Worm (Caenorhabditis elegans): ENCODE results near the gene unc-3.
A peak's percentile ranks its signal among the peaks of the same experiment; 100 is the strongest.

The unc-3 gene

DNA sequence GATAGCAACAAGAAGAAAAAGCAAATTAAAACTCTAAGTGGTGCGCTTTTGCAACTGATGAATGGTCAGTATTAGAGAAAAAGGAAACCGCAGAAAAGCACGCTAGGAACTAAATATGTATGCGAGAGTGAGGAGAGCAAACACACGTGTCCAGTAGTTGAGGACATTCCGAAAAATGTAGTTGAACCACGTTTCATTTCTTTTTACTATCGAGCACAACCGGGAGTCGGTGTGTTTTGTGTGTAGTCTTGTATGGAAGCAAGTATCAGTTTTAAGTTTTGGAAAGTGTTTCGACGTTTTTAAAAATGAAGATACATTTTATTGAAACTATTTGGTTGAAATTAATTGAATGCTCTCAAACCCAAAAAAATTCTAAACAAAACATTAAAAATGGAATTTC is 33.3 kb upstream of the unc-3 start, which contains the start of gene C05G5.1:
Gene C05G5.1, minus strand, starts transcription at position 101 of the 400 bp plus-strand sequence.
- TF ChIP-seq B0310.2 (tag; optimal IDR thresholded peaks at IDR 0.05) (no peak), sea-1 (GFP tag; conservative IDR thresholded peaks at IDR 0.05) (no peak), ceh-36 (tag; optimal IDR thresholded peaks at IDR 0.05) (no peak), hnd-1 (tag; optimal IDR thresholded peaks at IDR 0.05) (no peak), tbx-37 (GFP tag; conservative IDR thresholded peaks at IDR 0.05) (no peak), aly-1 (tag; optimal IDR thresholded peaks at IDR 0.05) (no peak), ceh-13 (GFP tag; optimal IDR thresholded peaks at IDR 0.05) (no peak), flt-1 (GFP tag; IDR thresholded peaks at IDR 0.05) (no peak)

DNA sequence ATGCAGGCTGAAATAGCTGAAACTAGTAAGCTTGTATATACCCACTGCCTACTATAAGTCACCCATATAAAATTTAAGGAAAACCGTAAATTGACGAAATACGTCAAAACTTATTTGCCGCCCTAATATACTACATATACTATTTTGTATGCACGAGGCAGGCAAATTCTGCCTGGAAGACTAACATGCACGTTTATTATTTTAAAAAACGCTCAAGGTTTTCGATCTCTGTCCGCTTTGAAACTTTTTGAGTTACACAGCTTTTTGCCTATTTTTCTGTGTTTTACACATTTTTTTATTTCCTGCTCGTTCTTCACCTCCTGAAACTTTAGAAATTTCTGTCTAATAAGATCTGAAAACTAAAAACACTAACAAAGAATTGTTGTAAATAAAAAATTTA is 30.1 kb upstream of the unc-3 start:
- TF ChIP-seq ceh-13 (GFP tag; optimal IDR thresholded peaks at IDR 0.05) (no peak), scrt-1 (GFP tag; IDR thresholded peaks at IDR 0.05) (no peak)

DNA sequence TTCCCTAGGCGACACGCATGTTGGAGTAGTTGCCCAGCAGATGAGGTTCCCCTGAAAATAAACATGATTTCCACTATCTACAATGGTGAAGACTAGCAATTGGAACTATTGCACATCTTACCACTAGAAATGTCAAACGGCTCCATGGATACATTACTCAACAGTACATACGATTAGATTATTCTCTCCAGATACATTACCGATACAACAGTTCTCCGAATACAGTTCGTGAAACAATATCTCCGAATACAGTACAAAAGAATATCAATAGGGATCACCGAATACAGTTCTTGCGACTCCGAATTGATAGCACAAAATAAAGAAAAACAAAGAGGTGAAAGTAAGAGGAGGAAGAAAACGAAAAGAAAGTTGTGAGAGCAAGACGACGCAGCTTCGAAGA is 29.6 kb upstream of the unc-3 start, which contains the start of gene C05G5.7:
Gene C05G5.7, minus strand, starts transcription at position 1 of the 400 bp plus-strand sequence.
- TF ChIP-seq flt-1 (GFP tag; IDR thresholded peaks at IDR 0.05): no peak
- no peak for TF ChIP-seq sea-1 (GFP tag; conservative IDR thresholded peaks at IDR 0.05)
- TF ChIP-seq ama-1 (optimal IDR thresholded peaks at IDR 0.05): no peak
- TF ChIP-seq ceh-13 (GFP tag; optimal IDR thresholded peaks at IDR 0.05): no peak
- TF ChIP-seq pes-1 (GFP tag; IDR thresholded peaks at IDR 0.05): no peak
- no peak for TF ChIP-seq tbx-11 (GFP tag; IDR thresholded peaks at IDR 0.05)
- no peak for TF ChIP-seq ets-7 (tag; optimal IDR thresholded peaks at IDR 0.05)
- TF ChIP-seq ceh-36 (tag; optimal IDR thresholded peaks at IDR 0.05): no peak
- TF ChIP-seq hnd-1 (tag; optimal IDR thresholded peaks at IDR 0.05): no peak
- no peak for TF ChIP-seq aly-1 (tag; optimal IDR thresholded peaks at IDR 0.05)
- TF ChIP-seq tra-4 (tag; optimal IDR thresholded peaks at IDR 0.05): no peak
- no peak for TF ChIP-seq scrt-1 (GFP tag; IDR thresholded peaks at IDR 0.05)
- TF ChIP-seq hmg-4 (GFP tag; optimal IDR thresholded peaks at IDR 0.05): no peak
- no peak for TF ChIP-seq tbx-37 (GFP tag; conservative IDR thresholded peaks at IDR 0.05)
- TF ChIP-seq hmbx-1 (tag; optimal IDR thresholded peaks at IDR 0.05): no peak
- no peak for TF ChIP-seq B0310.2 (tag; optimal IDR thresholded peaks at IDR 0.05)
- TF ChIP-seq F13C5.2 (tag; optimal IDR thresholded peaks at IDR 0.05): no peak

DNA sequence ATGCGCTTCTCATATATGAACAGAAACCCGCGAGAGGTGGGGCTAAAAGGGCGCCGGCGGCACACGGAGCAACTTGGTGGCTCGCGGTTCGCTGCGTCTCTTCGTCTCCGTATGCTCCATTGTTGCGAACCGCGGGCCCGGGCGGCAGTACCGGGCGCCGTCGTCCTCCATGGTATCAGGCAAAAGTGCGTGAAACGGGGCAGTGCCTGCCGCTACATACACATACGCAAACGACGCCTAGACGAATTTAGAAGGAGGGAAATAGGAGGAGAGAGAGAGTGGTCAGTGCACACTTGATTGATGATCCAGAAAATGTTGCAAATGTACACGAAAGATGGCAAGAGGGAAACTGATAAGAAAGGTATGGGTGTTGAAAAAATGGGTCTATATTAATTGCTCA is 28.8 kb upstream of the unc-3 start:
- TF ChIP-seq ceh-13 (GFP tag; optimal IDR thresholded peaks at IDR 0.05): no peak
- no peak for TF ChIP-seq pes-1 (GFP tag; IDR thresholded peaks at IDR 0.05)
- no peak for TF ChIP-seq hmg-4 (GFP tag; optimal IDR thresholded peaks at IDR 0.05)
- no peak for TF ChIP-seq tbx-11 (GFP tag; IDR thresholded peaks at IDR 0.05)
- TF ChIP-seq hnd-1 (tag; optimal IDR thresholded peaks at IDR 0.05): no peak
- TF ChIP-seq flt-1 (GFP tag; IDR thresholded peaks at IDR 0.05): no peak
- no peak for TF ChIP-seq tra-4 (tag; optimal IDR thresholded peaks at IDR 0.05)
- no peak for TF ChIP-seq sea-1 (GFP tag; conservative IDR thresholded peaks at IDR 0.05)
- TF ChIP-seq ama-1 (optimal IDR thresholded peaks at IDR 0.05): no peak
- no peak for TF ChIP-seq B0310.2 (tag; optimal IDR thresholded peaks at IDR 0.05)
- TF ChIP-seq ceh-36 (tag; optimal IDR thresholded peaks at IDR 0.05): no peak
- TF ChIP-seq F13C5.2 (tag; optimal IDR thresholded peaks at IDR 0.05): no peak
- no peak for TF ChIP-seq ets-7 (tag; optimal IDR thresholded peaks at IDR 0.05)
- TF ChIP-seq hmbx-1 (tag; optimal IDR thresholded peaks at IDR 0.05): no peak
- no peak for TF ChIP-seq scrt-1 (GFP tag; IDR thresholded peaks at IDR 0.05)
- TF ChIP-seq aly-1 (tag; optimal IDR thresholded peaks at IDR 0.05): no peak
- TF ChIP-seq tbx-37 (GFP tag; conservative IDR thresholded peaks at IDR 0.05): no peak

DNA sequence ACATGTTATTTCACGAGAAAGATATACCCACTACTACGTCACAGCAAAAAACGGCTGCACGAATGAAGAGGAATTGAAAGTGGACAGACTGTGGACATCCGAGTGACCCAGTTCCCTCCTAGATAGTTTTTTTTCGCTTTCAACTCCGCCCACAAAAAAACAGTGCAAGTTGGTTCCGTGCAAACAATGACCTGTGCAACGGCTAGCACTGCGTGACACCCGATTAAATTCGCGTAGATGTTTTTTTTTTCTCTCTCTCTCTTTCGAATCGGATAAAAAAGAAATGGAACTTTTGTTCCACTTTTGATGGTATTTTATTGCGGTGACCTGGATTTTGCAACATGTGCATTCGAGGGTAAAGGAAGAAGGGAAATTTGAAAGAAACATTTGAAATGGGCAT is 28.1 kb upstream of the unc-3 start:
- TF ChIP-seq scrt-1 (GFP tag; IDR thresholded peaks at IDR 0.05) (no peak), tra-4 (tag; optimal IDR thresholded peaks at IDR 0.05) (no peak), sea-1 (GFP tag; conservative IDR thresholded peaks at IDR 0.05) (no peak), hmbx-1 (tag; optimal IDR thresholded peaks at IDR 0.05) (no peak), pes-1 (GFP tag; IDR thresholded peaks at IDR 0.05) (no peak), tbx-37 (GFP tag; conservative IDR thresholded peaks at IDR 0.05) (no peak), B0310.2 (tag; optimal IDR thresholded peaks at IDR 0.05) (no peak)

DNA sequence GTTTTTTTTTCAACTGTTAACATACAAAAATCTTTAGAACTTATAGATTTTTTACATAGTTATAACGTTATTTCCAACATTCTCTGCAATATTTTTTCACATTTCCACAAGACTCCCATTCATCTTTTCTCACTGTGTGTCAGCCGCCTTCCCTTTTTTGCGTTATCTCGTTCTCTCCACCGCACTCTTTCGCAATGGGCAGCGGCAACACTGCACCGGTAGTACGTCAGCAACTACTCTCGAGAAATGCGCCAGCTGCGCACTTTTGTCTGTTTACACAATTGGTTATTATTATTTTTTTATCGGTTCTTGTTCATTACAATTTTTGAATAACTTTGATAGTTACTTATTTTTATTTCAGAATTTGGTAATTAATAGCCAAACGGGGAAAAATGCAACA is 26.4 kb upstream of the unc-3 start, which contains the start of gene C05G5.2:
Gene C05G5.2, plus strand, starts transcription at position 356 of the 400 bp plus-strand sequence.
- TF ChIP-seq pes-1 (GFP tag; IDR thresholded peaks at IDR 0.05) (peak; percentile 24; the same call in 1 of the 2 replicates), tbx-37 (GFP tag; conservative IDR thresholded peaks at IDR 0.05) (0 out of 2 replicates have a peak, but pooled peaks have one; percentile 6), scrt-1 (GFP tag; IDR thresholded peaks at IDR 0.05) (no peak), sea-1 (GFP tag; conservative IDR thresholded peaks at IDR 0.05) (0 out of 2 replicates have a peak, but pooled peaks have one; percentile 35), hmbx-1 (tag; optimal IDR thresholded peaks at IDR 0.05) (peak; percentile 33), ets-7 (tag; optimal IDR thresholded peaks at IDR 0.05) (no peak), F13C5.2 (tag; optimal IDR thresholded peaks at IDR 0.05) (peak; percentile 57), ceh-36 (tag; optimal IDR thresholded peaks at IDR 0.05) (no peak)

ce11 chrX:14751911-14752310 is 21.4 kb upstream of the unc-3 start, which contains the start of gene C05G5.3:
TSS of gene C05G5.3 (minus strand) at chrX:14752011.
- TF ChIP-seq F13C5.2 (tag; optimal IDR thresholded peaks at IDR 0.05): no peak

- peak; percentile 54; the same call in 1 of the 2 replicates for TF ChIP-seq sea-1 (GFP tag; conservative IDR thresholded peaks at IDR 0.05)
- peak; percentile 67 for TF ChIP-seq F13C5.2 (tag; optimal IDR thresholded peaks at IDR 0.05)
- no peak for TF ChIP-seq tbx-11 (GFP tag; IDR thresholded peaks at IDR 0.05)
- TF ChIP-seq hmg-4 (GFP tag; optimal IDR thresholded peaks at IDR 0.05): peak; percentile 83
These were observed 19.7 kb upstream of the unc-3 start, which contains the start of gene sucl-1 for ce11 chrX:14753514-14754076. TSS of gene sucl-1 (plus strand) at chrX:14754026.

Measured in whole organism, early embryonic.